Fruit fly (Drosophila melanogaster) S2 (cell line): ENCODE results near the gene CycA.

ENCODE experiments used
- CG8478 ChIP-seq: fragments of >200 bp; optimal IDR thresholded peaks from 2 replicates; lab custom pipeline; 2018
- CTCF ChIP-seq, 2 experiments: fragments of >200 bp; optimal IDR thresholded peaks; 2 replicates each; lab custom pipeline; 2018

DNA sequence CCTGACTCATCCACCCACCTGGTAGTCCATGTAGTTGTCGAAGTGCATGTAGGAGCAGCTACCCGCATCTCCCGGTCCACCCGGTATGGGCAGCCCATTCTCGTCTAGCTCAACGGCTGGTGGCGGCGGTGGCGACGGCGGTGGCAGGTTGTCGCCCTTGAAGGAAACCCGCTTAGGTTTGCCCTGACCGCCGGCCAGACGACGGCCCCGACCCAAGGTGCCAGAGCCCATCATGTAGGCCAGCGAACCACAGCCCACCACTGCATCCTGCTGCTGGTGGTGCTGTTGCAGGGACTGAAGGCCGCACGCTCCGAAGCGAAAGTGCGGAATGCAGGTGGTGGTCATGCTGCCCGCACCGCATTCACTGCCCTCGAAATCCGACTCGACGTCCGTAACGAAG is 28.9 kb upstream of the CycA start:
- TF ChIP-seq CG8478 (lab: Kevin White, UChicago) (no peak), CTCF (optimal IDR thresholded peaks at IDR 0.05; lab: Kevin White, UChicago) (no peak)
